Worm (Caenorhabditis elegans): ENCODE data around the gene sknr-1.
"Not testable (repeated sequence)": the region's sequence is repeated elsewhere in the genome, so short reads cannot be mapped to it uniquely, and the experiment has no call there.

- TF ChIP-seq hlh-30 (tag; optimal IDR thresholded peaks at IDR 0.05; ENCODE audit: insufficient read depth); fkh-10 (GFP tag; optimal IDR thresholded peaks at IDR 0.05); mec-3 (tag; optimal IDR thresholded peaks at IDR 0.05; ENCODE audit: borderline replicate concordance); pag-3 (tag; optimal IDR thresholded peaks at IDR 0.05; ENCODE audit: borderline replicate concordance); ama-1 (optimal IDR thresholded peaks at IDR 0.05); zip-5 (tag; optimal IDR thresholded peaks at IDR 0.05); ceh-18 (tag; optimal IDR thresholded peaks at IDR 0.05); unc-86 (tag; optimal IDR thresholded peaks at IDR 0.05); dve-1 (tag; optimal IDR thresholded peaks at IDR 0.05): not testable (repeated sequence)
Measured at ce11 chrV:2598830-2599229, 26.4 kb downstream of the sknr-1 start, which contains the start of gene F53E10.5.

Data from whole organism, late embryonic.